Worm (Caenorhabditis elegans) whole organism, early embryonic: ENCODE results near the gene srg-6.

Experiments used
- B0310.2 ChIP-seq: sonication (generic microtip); optimal IDR thresholded peaks from 2 replicates; lab custom pipeline; 2016; ENCODE audit warnings: mild to moderate bottlenecking, missing genetic modification characterization, missing compliant biosample characterization
- aly-1 ChIP-seq: sonication (generic microtip); optimal IDR thresholded peaks from 2 replicates; lab custom pipeline; 2016; ENCODE audit warnings: missing genetic modification characterization, missing compliant biosample characterization
- ama-1 ChIP-seq: fragments of 150-350 bp; optimal IDR thresholded peaks from 2 replicates; lab custom pipeline; 2014
- ceh-13 ChIP-seq: fragments of 200-800 bp; sonication (Bioruptor generic); optimal IDR thresholded peaks from 2 replicates; lab custom pipeline; 2018; ENCODE audit warnings: mild to moderate bottlenecking, missing genetic modification characterization, missing compliant biosample characterization
- ceh-36 ChIP-seq: sonication (generic microtip); optimal IDR thresholded peaks from 2 replicates; lab custom pipeline; 2016; ENCODE audit warnings: missing genetic modification characterization, inconsistent platforms, missing compliant biosample characterization
- ets-7 ChIP-seq: sonication (generic microtip); optimal IDR thresholded peaks from 2 replicates; lab custom pipeline; 2016; ENCODE audit warnings: missing genotype, missing genetic modification characterization, missing compliant biosample characterization
- flt-1 ChIP-seq: fragments of 200-800 bp; sonication (Bioruptor generic); IDR thresholded peaks from 2 replicates; pipeline ENCODE4 v1.3.6; 2022; ENCODE audit warnings: missing genetic modification characterization, missing compliant biosample characterization
- hmbx-1 ChIP-seq: sonication (generic microtip); optimal IDR thresholded peaks from 2 replicates; lab custom pipeline; 2016; ENCODE audit warnings: mild to moderate bottlenecking, missing genetic modification characterization, missing compliant biosample characterization
- hnd-1 ChIP-seq: sonication (generic microtip); optimal IDR thresholded peaks from 2 replicates; lab custom pipeline; 2016; ENCODE audit warnings: missing genetic modification characterization, missing compliant biosample characterization
- pes-1 ChIP-seq: fragments of 200-800 bp; sonication (Bioruptor generic); IDR thresholded peaks from 2 replicates; pipeline ENCODE4 v1.3.6; 2022; ENCODE audit warnings: missing genetic modification reagents, missing genetic modification characterization, missing compliant biosample characterization
- tbx-37 ChIP-seq: fragments of 200-800 bp; sonication (Bioruptor generic); conservative IDR thresholded peaks from 2 replicates; pipeline ENCODE4 v1.3.6; 2022; ENCODE audit warnings: missing genetic modification reagents, missing genetic modification characterization, missing compliant biosample characterization

DNA sequence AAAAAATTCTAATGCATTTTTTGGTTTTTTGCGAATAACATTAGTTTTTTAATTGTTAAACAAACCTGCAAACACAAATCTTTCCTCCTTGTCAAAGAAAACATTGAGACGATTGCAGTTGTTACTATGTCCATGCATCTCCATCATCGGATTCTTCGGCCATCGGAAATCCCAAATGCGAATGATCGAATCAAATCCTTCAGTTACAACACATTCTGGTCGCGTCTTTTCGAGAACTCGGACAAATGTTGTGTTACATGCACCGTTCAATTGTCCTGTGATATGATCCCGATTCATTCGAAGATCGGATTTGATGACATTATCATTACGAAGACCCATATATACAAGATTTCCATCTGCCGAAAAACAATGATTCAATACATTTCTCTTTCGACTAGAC is 34.5 kb upstream of the srg-6 start:
- no peak for TF ChIP-seq flt-1
- TF ChIP-seq aly-1 (tag; lab: Kevin White, UChicago) = no peak
- no peak for TF ChIP-seq ceh-36 (tag; lab: Kevin White, UChicago)
- no peak for TF ChIP-seq ets-7 (tag; lab: Kevin White, UChicago)
- TF ChIP-seq ama-1 (lab: Kevin White, UChicago) = no peak
- TF ChIP-seq hmbx-1 (tag; lab: Kevin White, UChicago) = no peak
- no peak for TF ChIP-seq B0310.2 (tag; lab: Kevin White, UChicago)
- no peak for TF ChIP-seq pes-1 (GFP tag; lab: Robert Waterston, UW)
- TF ChIP-seq hnd-1 (tag; lab: Kevin White, UChicago) = no peak
- no peak for TF ChIP-seq ceh-13 (GFP tag; lab: Kevin White, UChicago)
- TF ChIP-seq tbx-37 (GFP tag; lab: Robert Waterston, UW) = no peak
